Worm (Caenorhabditis elegans) whole organism, midembryonic: ENCODE results near the gene F42F12.14.

ENCODE experiments used
- T22C8.4 ChIP-seq: fragments of 200-800 bp; sonication (Bioruptor generic); IDR thresholded peaks from 2 replicates; pipeline ENCODE4 v1.3.6; 2022; ENCODE audit warnings: missing genetic modification characterization, missing compliant biosample characterization
- cog-1 ChIP-seq: sonication (generic microtip); optimal IDR thresholded peaks from 2 replicates; lab custom pipeline; 2016; ENCODE audit warnings: missing genetic modification characterization, missing compliant biosample characterization
- flt-1 ChIP-seq: fragments of 200-800 bp; sonication (Bioruptor generic); IDR thresholded peaks from 2 replicates; pipeline ENCODE4 v1.3.6; 2022; ENCODE audit warnings: missing genetic modification characterization, missing compliant biosample characterization
- ref-1 ChIP-seq: fragments of 200-800 bp; sonication (Bioruptor generic); conservative IDR thresholded peaks from 2 replicates; pipeline ENCODE4 v1.3.6; 2022; ENCODE audit warnings: missing genetic modification reagents, missing genetic modification characterization, missing compliant biosample characterization
- ztf-23 ChIP-seq: fragments of 200-800 bp; sonication (Bioruptor generic); IDR thresholded peaks from 2 replicates; pipeline ENCODE4 v1.3.6; 2022; ENCODE audit warnings: missing genetic modification reagents, missing genetic modification characterization, missing compliant biosample characterization
- ztf-29 ChIP-seq: fragments of 200-800 bp; sonication (Bioruptor generic); IDR thresholded peaks from 2 replicates; pipeline ENCODE4 v1.3.6; 2022; ENCODE audit warnings: missing genetic modification reagents, missing genetic modification characterization, missing compliant biosample characterization

DNA sequence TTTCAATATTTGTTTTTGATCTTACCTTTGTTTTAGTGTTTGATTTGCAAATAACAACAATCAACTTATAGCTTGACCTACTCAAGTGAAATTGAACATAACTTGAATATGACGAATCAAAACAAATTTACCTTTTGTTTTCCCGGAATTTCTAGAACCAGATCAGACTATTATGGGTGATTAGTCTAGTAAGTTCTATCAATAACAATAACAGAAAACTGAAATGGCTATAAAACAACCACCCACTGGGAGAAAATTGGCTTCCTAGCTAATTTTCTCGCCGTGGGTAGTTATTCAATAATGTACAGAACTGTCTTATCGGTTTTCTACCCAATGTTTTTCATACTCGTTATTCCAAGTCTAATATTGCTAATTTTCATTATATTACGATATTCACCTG is 19.8 kb upstream of the F42F12.14 start, which contains the start of gene srd-45:
- TF ChIP-seq T22C8.4 (no peak), ztf-29 (GFP tag; lab: Robert Waterston, UW) (no peak), flt-1 (GFP tag; lab: Robert Waterston, UW) (no peak), ztf-23 (GFP tag; lab: Robert Waterston, UW) (no peak), ref-1 (no peak), cog-1 (tag; lab: Kevin White, UChicago) (no peak)
